Fruit fly (Drosophila melanogaster) whole organism, prepupa: Measurements from ENCODE around the gene Sap130.

Experiments used
- CG34406 ChIP-seq: fragments of 200-800 bp; sonication (Bioruptor generic); optimal IDR thresholded peaks from 3 replicates; lab custom pipeline; 2016; ENCODE audit warnings: missing biosample characterization, missing genetic modification characterization
- CG6854 ChIP-seq: fragments of 200-800 bp; sonication (Bioruptor generic); optimal IDR thresholded peaks from 2 replicates; lab custom pipeline; 2017; ENCODE audit warnings: missing biosample characterization, mild to moderate bottlenecking, missing genetic modification characterization
- CG8119 ChIP-seq: fragments of 200-800 bp; sonication (Bioruptor generic); IDR thresholded peaks from 3 replicates; pipeline ENCODE4 v1.3.6; 2022; ENCODE audit warnings: missing biosample characterization, missing genetic modification characterization
- CG8632 ChIP-seq: fragments of 200-800 bp; sonication (Bioruptor generic); optimal IDR thresholded peaks from 3 replicates; lab custom pipeline; 2016; ENCODE audit warnings: missing biosample characterization, missing genetic modification characterization
- Ets21C ChIP-seq: fragments of 200-800 bp; sonication (Bioruptor generic); optimal IDR thresholded peaks from 3 replicates; lab custom pipeline; 2016; ENCODE audit warnings: missing biosample characterization, missing genetic modification characterization
- Ets96B ChIP-seq: fragments of 200-800 bp; optimal IDR thresholded peaks from 2 replicates; lab custom pipeline; 2019; ENCODE audit warnings: missing biosample characterization, mild to moderate bottlenecking, missing genetic modification characterization, moderate library complexity
- Hr38 ChIP-seq: sonication (Bioruptor generic); optimal IDR thresholded peaks from 2 replicates; lab custom pipeline; 2016; ENCODE audit warnings: missing biosample characterization, missing genetic modification characterization
- Sox102F ChIP-seq: fragments of 200-800 bp; sonication (Bioruptor generic); optimal IDR thresholded peaks from 2 replicates; lab custom pipeline; 2016; ENCODE audit warnings: missing biosample characterization, mild to moderate bottlenecking, missing genetic modification characterization
- Sox15 ChIP-seq: fragments of 200-800 bp; sonication (Bioruptor generic); optimal IDR thresholded peaks from 3 replicates; lab custom pipeline; 2016; ENCODE audit warnings: missing biosample characterization, missing genetic modification characterization
- cyc ChIP-seq: fragments of 200-800 bp; sonication (Bioruptor generic); optimal IDR thresholded peaks from 3 replicates; lab custom pipeline; 2016; ENCODE audit warnings: missing biosample characterization, missing genetic modification characterization
- eg ChIP-seq: fragments of 200-800 bp; sonication (Bioruptor generic); IDR thresholded peaks from 3 replicates; pipeline ENCODE4 v1.3.6; 2022; ENCODE audit warnings: missing biosample characterization, missing genetic modification characterization
- lz ChIP-seq: fragments of 200-800 bp; sonication (Bioruptor generic); optimal IDR thresholded peaks from 3 replicates; lab custom pipeline; 2016; ENCODE audit warnings: missing biosample characterization, missing genetic modification characterization
- ss ChIP-seq, 2 experiments: fragments of 200-800 bp; sonication (Bioruptor generic); optimal IDR thresholded peaks; 2 replicates in 1 of 2; 3 replicates in 1 of 2; lab custom pipeline; 2017 to 2018; ENCODE audit warnings: mild to moderate bottlenecking in 2 of 2, missing biosample characterization in 2 of 2, missing genetic modification characterization in 2 of 2, moderate library complexity in 1 of 2
- svp ChIP-seq: fragments of 200-800 bp; sonication (Bioruptor generic); peaks from one replicate; lab custom pipeline; 2016; ENCODE audit warnings: missing biosample characterization, missing genetic modification characterization

DNA sequence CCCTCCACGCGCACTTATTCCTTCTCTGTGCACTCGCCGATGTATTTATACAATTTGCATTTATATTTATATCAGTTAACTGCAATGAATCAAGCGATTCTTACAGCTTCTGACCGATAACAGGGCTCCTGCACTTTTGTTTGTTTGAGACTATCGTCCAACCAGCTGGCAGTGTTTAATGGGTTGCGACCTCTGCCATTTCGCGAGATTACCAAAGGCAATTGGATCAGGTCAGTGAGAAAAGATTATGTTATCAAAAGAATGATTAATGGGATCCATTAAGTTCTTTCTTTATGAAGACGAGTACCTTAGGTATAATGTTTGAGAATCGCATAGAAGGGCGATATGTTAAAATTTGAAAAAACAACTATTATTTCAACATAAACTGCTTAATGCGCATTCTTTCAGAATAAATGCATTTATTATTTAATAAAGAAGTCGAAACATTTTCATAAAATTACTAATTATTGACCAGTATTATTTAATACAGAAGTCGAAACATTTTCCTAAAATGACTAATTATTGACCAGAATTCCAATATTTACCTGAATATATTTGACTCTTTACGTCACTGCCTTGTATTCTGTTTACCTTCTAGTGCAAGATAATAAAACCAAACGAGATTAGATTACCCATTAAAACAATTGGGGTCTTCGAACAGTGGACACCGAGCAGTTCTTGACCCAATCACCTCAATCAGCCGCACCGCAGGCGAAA, 6.1 kb upstream of the Sap130 start:
- no peak for TF ChIP-seq cyc (GFP tag; lab: Kevin White, UChicago)
- TF ChIP-seq Sox102F (GFP tag; lab: Kevin White, UChicago): no peak
- no peak for TF ChIP-seq Hr38 (GFP tag; lab: Kevin White, UChicago)
- no peak for TF ChIP-seq CG34406 (GFP tag; lab: Kevin White, UChicago)
- TF ChIP-seq Sox15: no peak
- TF ChIP-seq CG6854: no peak
- no peak for TF ChIP-seq CG8632 (GFP tag; lab: Kevin White, UChicago)
- TF ChIP-seq Ets21C: no peak
- TF ChIP-seq CG8119 (GFP tag; lab: Robert Waterston, UW): no peak
- TF ChIP-seq lz: no peak
- no peak for TF ChIP-seq Ets96B (tag; lab: Kevin White, UChicago)
- no peak for TF ChIP-seq ss (GFP tag; optimal IDR thresholded peaks at IDR 0.05; lab: Kevin White, UChicago)
- TF ChIP-seq svp (GFP tag; lab: Kevin White, UChicago): peak; percentile 99
- no peak for TF ChIP-seq eg
